Comparison of ENCODE assay signal across 1 fruit fly cellular context in genomic region chr3L:20129032-20129431, dm6.
TF ChIP-seq lines count a peak whose summit lies in the region.

Gene gig, plus strand, starts transcription at chr3L:20129181.

TF ChIP-seq in whole organism, embryonic, 481 proteins besides CTCF, POLR2A, EP300 and RAD21 (continued from another document):
- no peak for TF ChIP-seq bigmax (GFP tag; optimal IDR thresholded peaks at IDR 0.05; lab: Kevin White, UChicago)
- no peak for TF ChIP-seq GATAe (GFP tag; conservative IDR thresholded peaks at IDR 0.05; lab: Robert Waterston, UW)
- TF ChIP-seq Sry-δ (GFP tag; optimal IDR thresholded peaks at IDR 0.05; lab: Kevin White, UChicago): no peak
- TF ChIP-seq CG34224 (GFP tag; IDR thresholded peaks at IDR 0.05; lab: Robert Waterston, UW; ENCODE audit: partially characterized antibody): 0 out of 3 replicates have a peak, but pooled peaks have one; percentile 30
- no peak for TF ChIP-seq Pdp1 (GFP tag; optimal IDR thresholded peaks at IDR 0.05; lab: Kevin White, UChicago)
- no peak for TF ChIP-seq Max (GFP tag; optimal IDR thresholded peaks at IDR 0.05; lab: Kevin White, UChicago)
- TF ChIP-seq zf30C (GFP tag; optimal IDR thresholded peaks at IDR 0.05; lab: Kevin White, UChicago): peak; percentile 70
- peak in 1 of 2 experiments; percentile 66 for TF ChIP-seq tll (GFP tag; optimal IDR thresholded peaks at IDR 0.05; lab: Kevin White, UChicago)
- TF ChIP-seq CG15269 (tag; optimal IDR thresholded peaks at IDR 0.05; lab: Kevin White, UChicago): no peak
- no peak for TF ChIP-seq aop (GFP tag; IDR thresholded peaks at IDR 0.05; lab: Robert Waterston, UW)
- no peak for TF ChIP-seq da (GFP tag; optimal IDR thresholded peaks at IDR 0.05; lab: Kevin White, UChicago)
- no peak for TF ChIP-seq nom (GFP tag; optimal IDR thresholded peaks at IDR 0.05; lab: Kevin White, UChicago)
- TF ChIP-seq Abd-B (GFP tag; optimal IDR thresholded peaks at IDR 0.05; lab: Kevin White, UChicago): no peak
- no peak for TF ChIP-seq CG11085 (GFP tag; IDR thresholded peaks at IDR 0.05; lab: Robert Waterston, UW)
- no peak for TF ChIP-seq CG3163 (GFP tag; optimal IDR thresholded peaks at IDR 0.05; lab: Kevin White, UChicago)
- no peak for TF ChIP-seq CG4404 (GFP tag; IDR thresholded peaks at IDR 0.05; lab: Robert Waterston, UW)
- no peak for TF ChIP-seq Ravus (GFP tag; IDR thresholded peaks at IDR 0.05; lab: Robert Waterston, UW)
- peak; percentile 69 for TF ChIP-seq gfzf (GFP tag; optimal IDR thresholded peaks at IDR 0.05; lab: Kevin White, UChicago)
- no peak for TF ChIP-seq CG30431 (GFP tag; optimal IDR thresholded peaks at IDR 0.05; lab: Kevin White, UChicago)
- no peak for TF ChIP-seq zfh2 (GFP tag; optimal IDR thresholded peaks at IDR 0.05; lab: Kevin White, UChicago)
- TF ChIP-seq mld (GFP tag; IDR thresholded peaks at IDR 0.05; lab: Robert Waterston, UW; ENCODE audit: partially characterized antibody): no peak
- no peak for TF ChIP-seq CG1603 (tag; optimal IDR thresholded peaks at IDR 0.05; lab: Kevin White, UChicago)
- TF ChIP-seq ro (GFP tag; IDR thresholded peaks at IDR 0.05; lab: Robert Waterston, UW): no peak
- no peak for TF ChIP-seq CG9876 (GFP tag; optimal IDR thresholded peaks at IDR 0.05; lab: Kevin White, UChicago)
- TF ChIP-seq MESR4 (GFP tag; optimal IDR thresholded peaks at IDR 0.05; lab: Kevin White, UChicago): peak; percentile 63
- TF ChIP-seq Med (GFP tag; lab: Kevin White, UChicago): peak; percentile 54
- TF ChIP-seq Ets97D (GFP tag; optimal IDR thresholded peaks at IDR 0.05; lab: Kevin White, UChicago): peak; percentile 33
- TF ChIP-seq Opbp (GFP tag; IDR thresholded peaks at IDR 0.05; lab: Robert Waterston, UW; ENCODE audit: partially characterized antibody): 0 out of 3 replicates have a peak, but pooled peaks have one; percentile 5
- no peak for TF ChIP-seq cad (GFP tag; optimal IDR thresholded peaks at IDR 0.05; lab: Kevin White, UChicago)
- no peak for TF ChIP-seq Eip74EF (GFP tag; optimal IDR thresholded peaks at IDR 0.05; lab: Kevin White, UChicago)
- no peak for TF ChIP-seq Doc2 (GFP tag; IDR thresholded peaks at IDR 0.05; lab: Robert Waterston, UW)
- no peak for TF ChIP-seq CG6765 (GFP tag; optimal IDR thresholded peaks at IDR 0.05; lab: Kevin White, UChicago)
- TF ChIP-seq CG8944 (GFP tag; optimal IDR thresholded peaks at IDR 0.05; lab: Kevin White, UChicago): no peak
- peak; percentile 41 for TF ChIP-seq pzg (GFP tag; optimal IDR thresholded peaks at IDR 0.05; lab: Kevin White, UChicago)
- TF ChIP-seq CG42726 (GFP tag; IDR thresholded peaks at IDR 0.05; lab: Robert Waterston, UW; ENCODE audit: partially characterized antibody): no peak
- TF ChIP-seq prd (optimal IDR thresholded peaks at IDR 0.05; lab: Kevin White, UChicago): no peak
- no peak for TF ChIP-seq prd (GFP tag; IDR thresholded peaks at IDR 0.05; lab: Robert Waterston, UW)
- no peak for TF ChIP-seq CG11504 (tag; optimal IDR thresholded peaks at IDR 0.05; lab: Kevin White, UChicago)
- TF ChIP-seq Gug (GFP tag; IDR thresholded peaks at IDR 0.05; lab: Robert Waterston, UW): no peak
- no peak for TF ChIP-seq run (tag; optimal IDR thresholded peaks at IDR 0.05; lab: Kevin White, UChicago)
- no peak for TF ChIP-seq dan (GFP tag; IDR thresholded peaks at IDR 0.05; lab: Robert Waterston, UW)
- TF ChIP-seq ssp (GFP tag; IDR thresholded peaks at IDR 0.05; lab: Robert Waterston, UW): no peak
- TF ChIP-seq D (optimal IDR thresholded peaks at IDR 0.05; lab: Kevin White, UChicago): no peak
- TF ChIP-seq D (GFP tag; optimal IDR thresholded peaks at IDR 0.05; lab: Kevin White, UChicago): no peak
- TF ChIP-seq peb (GFP tag; IDR thresholded peaks at IDR 0.05; lab: Robert Waterston, UW): no peak
- no peak for TF ChIP-seq slbo (GFP tag; IDR thresholded peaks at IDR 0.05; lab: Robert Waterston, UW)
- TF ChIP-seq Dp (GFP tag; optimal IDR thresholded peaks at IDR 0.05; lab: Kevin White, UChicago): peak; percentile 81
- TF ChIP-seq CG1233 (GFP tag; optimal IDR thresholded peaks at IDR 0.05; lab: Kevin White, UChicago): no peak
- TF ChIP-seq CG9797 (GFP tag; optimal IDR thresholded peaks at IDR 0.05; lab: Kevin White, UChicago): peak; percentile 57
